Fruit fly (Drosophila melanogaster) whole organism, wandering third instar larva: ENCODE measurements around the gene Sf3b2.

Experiments
- Abd-B ChIP-seq: fragments of >200 bp; optimal IDR thresholded peaks from 2 replicates; lab custom pipeline; 2017; ENCODE audit warnings: missing biosample characterization, missing genetic modification characterization
- CG32264 ChIP-seq: fragments of 200-800 bp; sonication (Bioruptor generic); optimal IDR thresholded peaks from 2 replicates; lab custom pipeline; 2016; ENCODE audit warnings: missing biosample characterization, missing genetic modification characterization
- CG9705 ChIP-seq: fragments of 200-800 bp; sonication (Bioruptor generic); optimal IDR thresholded peaks from 2 replicates; lab custom pipeline; 2018; ENCODE audit warnings: missing biosample characterization, mild to moderate bottlenecking, missing genetic modification characterization
- CrebA ChIP-seq: fragments of 200-800 bp; sonication (Bioruptor generic); optimal IDR thresholded peaks from 2 replicates; lab custom pipeline; 2016; ENCODE audit warnings: missing biosample characterization, mild to moderate bottlenecking, missing genetic modification characterization, borderline replicate concordance
- Dfd ChIP-seq: fragments of >200 bp; optimal IDR thresholded peaks from 2 replicates; lab custom pipeline; 2017; ENCODE audit warnings: missing biosample characterization, missing genetic modification characterization
- Dif ChIP-seq: fragments of 200-275, 200-300 bp; sonication (Bioruptor generic); optimal IDR thresholded peaks from 2 replicates; lab custom pipeline; 2018; ENCODE audit warnings: missing biosample characterization, missing genetic modification characterization; ENCODE audit not compliant: partially characterized antibody
- GATAd ChIP-seq: sonication (Bioruptor generic); optimal IDR thresholded peaks from 2 replicates; lab custom pipeline; 2016; ENCODE audit warnings: missing biosample characterization, missing genetic modification characterization
- HLH106 ChIP-seq: fragments of 200-800 bp; optimal IDR thresholded peaks from 3 replicates; lab custom pipeline; 2019; ENCODE audit warnings: missing biosample characterization, mild to moderate bottlenecking, missing genetic modification characterization, moderate library complexity
- Hnf4 ChIP-seq: fragments of 200-800 bp; sonication (Bioruptor generic); optimal IDR thresholded peaks from 2 replicates; lab custom pipeline; 2016; ENCODE audit warnings: missing biosample characterization, mild to moderate bottlenecking, missing genetic modification characterization
- Hr78 ChIP-seq: fragments of >200 bp; optimal IDR thresholded peaks from 2 replicates; lab custom pipeline; 2017; ENCODE audit warnings: missing biosample characterization, missing genetic modification characterization
- Hr83 ChIP-seq: fragments of 200-300 bp; sonication (Bioruptor generic); optimal IDR thresholded peaks from 2 replicates; lab custom pipeline; 2016; ENCODE audit warnings: missing biosample characterization, mild to moderate bottlenecking, missing genetic modification characterization, moderate library complexity; ENCODE audit not compliant: poor library complexity, severe bottlenecking
- Jra ChIP-seq: sonication (Bioruptor generic); optimal IDR thresholded peaks from 2 replicates; lab custom pipeline; 2016; ENCODE audit warnings: missing biosample characterization, missing genetic modification characterization
- Mio ChIP-seq: sonication (Bioruptor generic); optimal IDR thresholded peaks from 2 replicates; lab custom pipeline; 2016; ENCODE audit warnings: missing biosample characterization, missing genetic modification characterization
- Myc ChIP-seq: fragments of >200 bp; optimal IDR thresholded peaks from 2 replicates; lab custom pipeline; 2017
- N ChIP-seq: fragments of >200 bp; optimal IDR thresholded peaks from 2 replicates; lab custom pipeline; 2018; ENCODE audit warnings: missing biosample characterization, missing external identifiers, missing genetic modification characterization
- OdsH ChIP-seq: fragments of 200-800 bp; sonication (Bioruptor generic); optimal IDR thresholded peaks from 2 replicates; lab custom pipeline; 2016; ENCODE audit warnings: missing biosample characterization, mild to moderate bottlenecking, missing genetic modification characterization
- Rel ChIP-seq, 2 experiments: fragments of 200-800 bp; sonication (Bioruptor generic) in 1 of 2; optimal IDR thresholded peaks; 2 replicates in 1 of 2; 3 replicates in 1 of 2; lab custom pipeline; 2016 to 2019; ENCODE audit warnings: mild to moderate bottlenecking in 2 of 2, missing biosample characterization in 2 of 2, missing genetic modification characterization in 2 of 2, moderate library complexity in 1 of 2
- Sp1 ChIP-seq: fragments of 200-800 bp; sonication (Bioruptor generic); optimal IDR thresholded peaks from 3 replicates; lab custom pipeline; 2019; ENCODE audit warnings: missing biosample characterization, mild to moderate bottlenecking, missing genetic modification characterization, moderate library complexity
- Vsx2 ChIP-seq: fragments of 200-300, 225-300 bp; sonication (Bioruptor generic); optimal IDR thresholded peaks from 2 replicates; lab custom pipeline; 2018; ENCODE audit warnings: missing biosample characterization, missing genetic modification characterization; ENCODE audit not compliant: partially characterized antibody
- br ChIP-seq: fragments of 200-800 bp; sonication (Bioruptor generic); optimal IDR thresholded peaks from 2 replicates; lab custom pipeline; 2016; ENCODE audit warnings: missing biosample characterization, missing genetic modification characterization
- brk ChIP-seq: fragments of 200-800 bp; sonication (Bioruptor generic); optimal IDR thresholded peaks from 2 replicates; lab custom pipeline; 2016; ENCODE audit warnings: missing biosample characterization, mild to moderate bottlenecking, missing genetic modification characterization
- dl ChIP-seq, 2 experiments: fragments of 175-275, 200-275 bp in 1 of 2; fragments of 200-275 bp in 1 of 2; sonication (Bioruptor generic); optimal IDR thresholded peaks; lab custom pipeline; 2018; ENCODE audit warnings: mild to moderate bottlenecking in 2 of 2, missing biosample characterization in 2 of 2, missing genetic modification characterization in 2 of 2, moderate library complexity in 2 of 2; ENCODE audit not compliant: partially characterized antibody in 2 of 2, insufficient read depth in 1 of 2
- dmrt93B ChIP-seq: fragments of 200-800 bp; sonication (Bioruptor generic); optimal IDR thresholded peaks from 2 replicates; lab custom pipeline; 2018; ENCODE audit warnings: missing biosample characterization, mild to moderate bottlenecking, missing genetic modification characterization
- dsf ChIP-seq: sonication (Bioruptor generic); optimal IDR thresholded peaks from 2 replicates; lab custom pipeline; 2016; ENCODE audit warnings: missing biosample characterization, missing genetic modification characterization, borderline replicate concordance
- ey ChIP-seq: fragments of 200-800 bp; sonication (Bioruptor generic); optimal IDR thresholded peaks from 2 replicates; lab custom pipeline; 2016; ENCODE audit warnings: missing biosample characterization, missing genetic modification characterization
- foxo ChIP-seq, 2 experiments: fragments of 200-800 bp; sonication (Bioruptor generic); optimal IDR thresholded peaks; 2 replicates in 1 of 2; 3 replicates in 1 of 2; lab custom pipeline; 2016 to 2017; ENCODE audit warnings: missing biosample characterization in 2 of 2, missing genetic modification characterization in 2 of 2
- fru ChIP-seq: fragments of 200-800 bp; sonication (Bioruptor generic); optimal IDR thresholded peaks from 3 replicates; lab custom pipeline; 2016; ENCODE audit warnings: missing biosample characterization, mild to moderate bottlenecking, missing genetic modification characterization
- h ChIP-seq: fragments of 200-800 bp; sonication (Bioruptor generic); optimal IDR thresholded peaks from 3 replicates; lab custom pipeline; 2016; ENCODE audit warnings: missing biosample characterization, mild to moderate bottlenecking, missing genetic modification characterization
- jim ChIP-seq: fragments of 175-275, 200-325 bp; sonication (Bioruptor generic); optimal IDR thresholded peaks from 2 replicates; lab custom pipeline; 2016; ENCODE audit warnings: missing biosample characterization, mild to moderate bottlenecking, missing genetic modification characterization
- lola ChIP-seq: fragments of >200 bp; optimal IDR thresholded peaks from 2 replicates; lab custom pipeline; 2017; ENCODE audit warnings: missing biosample characterization, missing genetic modification characterization
- pan ChIP-seq: fragments of >200 bp; optimal IDR thresholded peaks from 2 replicates; lab custom pipeline; 2017
- psq ChIP-seq: fragments of 200-800 bp; sonication (Bioruptor generic); optimal IDR thresholded peaks from 3 replicates; lab custom pipeline; 2017; ENCODE audit warnings: missing biosample characterization, mild to moderate bottlenecking, missing genetic modification characterization, moderate library complexity
- rgr ChIP-seq: fragments of 200-800 bp; sonication (Bioruptor generic); optimal IDR thresholded peaks from 3 replicates; lab custom pipeline; 2016; ENCODE audit warnings: missing biosample characterization, mild to moderate bottlenecking, missing genetic modification characterization
- sage ChIP-seq: fragments of 200-800 bp; sonication (Bioruptor generic); optimal IDR thresholded peaks from 2 replicates; lab custom pipeline; 2016; ENCODE audit warnings: missing biosample characterization, mild to moderate bottlenecking, missing genetic modification characterization
- sv ChIP-seq: fragments of 200-800 bp; sonication (Bioruptor generic); optimal IDR thresholded peaks from 3 replicates; lab custom pipeline; 2016; ENCODE audit warnings: missing biosample characterization, missing genetic modification characterization
- tai ChIP-seq: sonication (Bioruptor generic); optimal IDR thresholded peaks from 2 replicates; lab custom pipeline; 2016; ENCODE audit warnings: missing biosample characterization, missing genetic modification characterization
- usp ChIP-seq: fragments of >200 bp; optimal IDR thresholded peaks from 2 replicates; lab custom pipeline; 2017; ENCODE audit warnings: missing biosample characterization, missing genetic modification characterization
- woc ChIP-seq: sonication (Bioruptor generic); optimal IDR thresholded peaks from 2 replicates; lab custom pipeline; 2016; ENCODE audit warnings: missing biosample characterization, mild to moderate bottlenecking, missing genetic modification characterization

The Sf3b2 gene

dm6 chr2L:3039774-3040173 is 10.8 kb upstream of the Sf3b2 start, which contains the start of the genes cnir and CG17221:
Gene cnir, minus strand, starts transcription at chr2L:3039812.
Gene CG17221, plus strand, starts transcription at chr2L:3039976.
- TF ChIP-seq Hnf4 = peak; percentile 91
- TF ChIP-seq HLH106 (tag; lab: Kevin White, UChicago) = peak; percentile 69
- TF ChIP-seq psq (GFP tag; lab: Kevin White, UChicago) = peak; percentile 64
- TF ChIP-seq pan = no peak
- no peak for TF ChIP-seq Vsx2 (GFP tag; lab: Kevin White, UChicago)
- no peak for TF ChIP-seq dmrt93B (GFP tag; lab: Kevin White, UChicago)
- peak; percentile 70 for TF ChIP-seq fru (GFP tag; lab: Kevin White, UChicago)
- TF ChIP-seq Abd-B (GFP tag; lab: Kevin White, UChicago) = no peak
- TF ChIP-seq Sp1 (GFP tag; lab: Kevin White, UChicago) = peak; percentile 66
- TF ChIP-seq dsf (GFP tag; lab: Kevin White, UChicago) = peak; percentile 87
- TF ChIP-seq woc (GFP tag; lab: Kevin White, UChicago) = peak; percentile 41
- peak; percentile 52 for TF ChIP-seq GATAd (GFP tag; lab: Kevin White, UChicago)
- TF ChIP-seq Mio (GFP tag; lab: Kevin White, UChicago) = no peak
- TF ChIP-seq Hr78 (GFP tag; lab: Kevin White, UChicago) = no peak
- peak in 1 of 2 experiments; percentile 82 for TF ChIP-seq foxo (GFP tag; optimal IDR thresholded peaks at IDR 0.05; lab: Kevin White, UChicago)
- no peak for TF ChIP-seq lola (GFP tag; lab: Kevin White, UChicago)
- peak; percentile 60 for TF ChIP-seq CG32264 (GFP tag; lab: Kevin White, UChicago)
- peak; percentile 69 for TF ChIP-seq OdsH
- peak; percentile 76 for TF ChIP-seq br (GFP tag; lab: Kevin White, UChicago)
- TF ChIP-seq Hr83 (GFP tag; lab: Kevin White, UChicago) = peak; percentile 84
- TF ChIP-seq sv (GFP tag; lab: Kevin White, UChicago) = peak; percentile 45
- TF ChIP-seq sage (GFP tag; lab: Kevin White, UChicago) = peak; percentile 59
- no peak for TF ChIP-seq usp
- no peak for TF ChIP-seq dl (GFP tag; optimal IDR thresholded peaks at IDR 0.05; lab: Kevin White, UChicago; ENCODE audit: insufficient read depth in 1 of 2, partially characterized antibody in 2 of 2)
- no peak for TF ChIP-seq N (GFP tag; lab: Kevin White, UChicago)
- TF ChIP-seq jim = no peak
- TF ChIP-seq Rel (GFP tag; optimal IDR thresholded peaks at IDR 0.05; lab: Kevin White, UChicago) = no peak
- peak; percentile 39 for TF ChIP-seq Rel (tag; optimal IDR thresholded peaks at IDR 0.05; lab: Kevin White, UChicago)
- no peak for TF ChIP-seq Dif (GFP tag; lab: Kevin White, UChicago)
- no peak for TF ChIP-seq Dfd
- peak; percentile 31 for TF ChIP-seq Myc (lab: Kevin White, UChicago)
- peak; percentile 86 for TF ChIP-seq Jra (GFP tag; lab: Kevin White, UChicago)
- no peak for TF ChIP-seq tai (GFP tag; lab: Kevin White, UChicago)
- TF ChIP-seq ey (GFP tag; lab: Kevin White, UChicago) = peak; percentile 73
- TF ChIP-seq CrebA = no peak
- TF ChIP-seq h (GFP tag; lab: Kevin White, UChicago) = peak; percentile 85
- TF ChIP-seq brk (GFP tag; lab: Kevin White, UChicago) = no peak
- peak; percentile 80 for TF ChIP-seq rgr (GFP tag; lab: Kevin White, UChicago)
- peak; percentile 66 for TF ChIP-seq CG9705 (GFP tag; lab: Kevin White, UChicago)

- TF ChIP-seq Hr78 (GFP tag; lab: Kevin White, UChicago) (no peak), sage (GFP tag; lab: Kevin White, UChicago) (peak; percentile 72), CG9705 (GFP tag; lab: Kevin White, UChicago) (peak; percentile 81), Abd-B (GFP tag; lab: Kevin White, UChicago) (no peak), Myc (lab: Kevin White, UChicago) (peak; percentile 49), Hnf4 (no peak), tai (GFP tag; lab: Kevin White, UChicago) (no peak), brk (GFP tag; lab: Kevin White, UChicago) (no peak), pan (no peak), dl (GFP tag; optimal IDR thresholded peaks at IDR 0.05; lab: Kevin White, UChicago; ENCODE audit: insufficient read depth in 1 of 2, partially characterized antibody in 2 of 2) (no peak), N (GFP tag; lab: Kevin White, UChicago) (no peak), Hr83 (GFP tag; lab: Kevin White, UChicago) (no peak), dsf (GFP tag; lab: Kevin White, UChicago) (peak; percentile 90), CG32264 (GFP tag; lab: Kevin White, UChicago) (peak; percentile 81), CrebA (no peak), usp (no peak), h (GFP tag; lab: Kevin White, UChicago) (peak; percentile 97), sv (GFP tag; lab: Kevin White, UChicago) (peak; percentile 81), lola (GFP tag; lab: Kevin White, UChicago) (no peak), Jra (GFP tag; lab: Kevin White, UChicago) (no peak), GATAd (GFP tag; lab: Kevin White, UChicago) (peak; percentile 90), woc (GFP tag; lab: Kevin White, UChicago) (no peak), Dif (GFP tag; lab: Kevin White, UChicago) (no peak), dmrt93B (GFP tag; lab: Kevin White, UChicago) (peak; percentile 89), rgr (GFP tag; lab: Kevin White, UChicago) (peak; percentile 95), OdsH (peak; percentile 94), jim (no peak), fru (GFP tag; lab: Kevin White, UChicago) (peak; percentile 95), ey (GFP tag; lab: Kevin White, UChicago) (peak; percentile 94), foxo (GFP tag; optimal IDR thresholded peaks at IDR 0.05; lab: Kevin White, UChicago) (peak; percentile 28 to 98), br (GFP tag; lab: Kevin White, UChicago) (peak; percentile 96), HLH106 (tag; lab: Kevin White, UChicago) (peak; percentile 94), Mio (GFP tag; lab: Kevin White, UChicago) (peak; percentile 59), Sp1 (GFP tag; lab: Kevin White, UChicago) (peak; percentile 88), Dfd (no peak), Rel (GFP tag; optimal IDR thresholded peaks at IDR 0.05; lab: Kevin White, UChicago) (no peak), Rel (tag; optimal IDR thresholded peaks at IDR 0.05; lab: Kevin White, UChicago) (peak; percentile 68), psq (GFP tag; lab: Kevin White, UChicago) (peak; percentile 93), Vsx2 (GFP tag; lab: Kevin White, UChicago) (no peak)
Observed at dm6 chr2L:3037153-3037579, 8.2 kb upstream of the Sf3b2 start, which contains the start of the genes CG17260 and SerRS. Gene CG17260, plus strand, starts transcription at chr2L:3037230. Gene SerRS, minus strand, starts transcription at chr2L:3037403.
